Fruit fly (Drosophila melanogaster) whole organism, embryonic: ENCODE data around the gene CG31204.

ENCODE experiments used
- Atf3 ChIP-seq: fragments of 200-800 bp; sonication (Bioruptor generic); optimal IDR thresholded peaks from 3 replicates; lab custom pipeline; 2016; ENCODE audit warnings: missing biosample characterization, missing genetic modification characterization
- Atf6 ChIP-seq: fragments of 200-800 bp; sonication (Bioruptor generic); IDR thresholded peaks from 2 replicates; pipeline ENCODE4 v1.3.6; 2022; ENCODE audit warnings: missing biosample characterization, missing genetic modification characterization
- BtbVII ChIP-seq: fragments of 200-800 bp; sonication (Bioruptor generic); optimal IDR thresholded peaks from 3 replicates; lab custom pipeline; 2017; ENCODE audit warnings: missing biosample characterization, mild to moderate bottlenecking, missing genetic modification characterization
- CG10462 ChIP-seq: fragments of 200-800 bp; sonication (Bioruptor generic); optimal IDR thresholded peaks from 2 replicates; lab custom pipeline; 2016; ENCODE audit warnings: missing biosample characterization, missing genetic modification characterization
- CG10565 ChIP-seq: fragments of 200-800 bp; sonication (Bioruptor generic); optimal IDR thresholded peaks from 3 replicates; lab custom pipeline; 2016; ENCODE audit warnings: missing biosample characterization, mild to moderate bottlenecking, missing genetic modification characterization
- CG11723 ChIP-seq: fragments of 200-800 bp; sonication (Bioruptor generic); optimal IDR thresholded peaks from 2 replicates; lab custom pipeline; 2017; ENCODE audit warnings: missing biosample characterization, mild to moderate bottlenecking, missing genetic modification characterization
- CG14710 ChIP-seq: fragments of 200-800 bp; sonication (Bioruptor generic); optimal IDR thresholded peaks from 3 replicates; lab custom pipeline; 2019; ENCODE audit warnings: missing biosample characterization, mild to moderate bottlenecking, missing genetic modification characterization, moderate library complexity
- CG14965 ChIP-seq: fragments of 200-800 bp; sonication (Bioruptor generic); optimal IDR thresholded peaks from 2 replicates; lab custom pipeline; 2016; ENCODE audit warnings: missing biosample characterization, missing genetic modification characterization, borderline replicate concordance
- CG15269 ChIP-seq: fragments of 200-800 bp; sonication (Bioruptor generic); optimal IDR thresholded peaks from 2 replicates; lab custom pipeline; 2018; ENCODE audit warnings: missing biosample characterization, mild to moderate bottlenecking, missing genetic modification characterization, moderate library complexity
- CG15601 ChIP-seq: fragments of 200-800 bp; sonication (Bioruptor generic); optimal IDR thresholded peaks from 3 replicates; lab custom pipeline; 2019; ENCODE audit warnings: missing biosample characterization, mild to moderate bottlenecking, missing genetic modification characterization, moderate library complexity
- CG1603 ChIP-seq: fragments of 200-800 bp; sonication (Bioruptor generic); optimal IDR thresholded peaks from 2 replicates; lab custom pipeline; 2019; ENCODE audit warnings: missing biosample characterization, mild to moderate bottlenecking, missing genetic modification characterization, moderate library complexity
- CG17186 ChIP-seq: fragments of 200-800 bp; sonication (Bioruptor generic); optimal IDR thresholded peaks from 3 replicates; lab custom pipeline; 2017; ENCODE audit warnings: missing biosample characterization, missing genetic modification reagents, missing genetic modification characterization
- CG17829 ChIP-seq: fragments of 200-800 bp; optimal IDR thresholded peaks from 2 replicates; lab custom pipeline; 2019; ENCODE audit warnings: missing biosample characterization, mild to moderate bottlenecking, missing genetic modification characterization, moderate library complexity
- CG2116 ChIP-seq: fragments of 200-800 bp; sonication (Bioruptor generic); optimal IDR thresholded peaks from 3 replicates; lab custom pipeline; 2018; ENCODE audit warnings: missing biosample characterization, mild to moderate bottlenecking, missing genetic modification characterization
- CG34224 ChIP-seq: fragments of 200-800 bp; sonication (Bioruptor generic); IDR thresholded peaks from 3 replicates; pipeline ENCODE4 v1.3.6; 2022; ENCODE audit warnings: missing biosample characterization, missing genetic modification characterization; ENCODE audit not compliant: partially characterized antibody
- CG34422 ChIP-seq: fragments of 200-800 bp; sonication (Bioruptor generic); IDR thresholded peaks from 3 replicates; pipeline ENCODE4 v1.3.6; 2022; ENCODE audit warnings: missing biosample characterization, missing genetic modification characterization
- CG7786 ChIP-seq: fragments of 200-800 bp; sonication (Bioruptor generic); optimal IDR thresholded peaks from 2 replicates; lab custom pipeline; 2016; ENCODE audit warnings: missing biosample characterization, missing genetic modification characterization
- CG8765 ChIP-seq: fragments of 200-800 bp; sonication (Bioruptor generic); IDR thresholded peaks from 2 replicates; pipeline ENCODE4 v1.3.6; 2022; ENCODE audit warnings: missing biosample characterization, missing genetic modification characterization
- CG9609 ChIP-seq: fragments of 200-800 bp; sonication (Bioruptor generic); optimal IDR thresholded peaks from 3 replicates; lab custom pipeline; 2016; ENCODE audit warnings: missing biosample characterization, missing genetic modification characterization
- CG9817 ChIP-seq: fragments of 200-800 bp; sonication (Bioruptor generic); optimal IDR thresholded peaks from 2 replicates; lab custom pipeline; 2018; ENCODE audit warnings: missing biosample characterization, mild to moderate bottlenecking, missing genetic modification characterization, moderate library complexity
- H2.0 ChIP-seq: fragments of 200-800 bp; sonication (Bioruptor generic); IDR thresholded peaks from 2 replicates; pipeline ENCODE4 v1.3.6; 2022; ENCODE audit warnings: missing biosample characterization, missing genetic modification characterization
- Hr3 ChIP-seq: fragments of 200-800 bp; sonication (Bioruptor generic); optimal IDR thresholded peaks from 3 replicates; lab custom pipeline; 2016; ENCODE audit warnings: missing biosample characterization, missing genetic modification characterization
- Hsf ChIP-seq: fragments of 200-800 bp; sonication (Bioruptor generic); optimal IDR thresholded peaks from 3 replicates; lab custom pipeline; 2016; ENCODE audit warnings: missing biosample characterization, missing genetic modification characterization
- Lhr ChIP-seq: fragments of 200-800 bp; sonication (Bioruptor generic); optimal IDR thresholded peaks from 3 replicates; lab custom pipeline; 2017; ENCODE audit warnings: mild to moderate bottlenecking, missing biosample characterization, missing genetic modification reagents, missing genetic modification characterization
- Mes4 ChIP-seq: fragments of 200-800 bp; sonication (Bioruptor generic); optimal IDR thresholded peaks from 2 replicates; lab custom pipeline; 2016; ENCODE audit warnings: missing biosample characterization, missing genetic modification characterization
- Nf-YB ChIP-seq: fragments of 200-800 bp; sonication (Bioruptor generic); optimal IDR thresholded peaks from 3 replicates; lab custom pipeline; 2019; ENCODE audit warnings: missing biosample characterization, mild to moderate bottlenecking, missing genetic modification characterization, moderate library complexity
- Nf-YC ChIP-seq: fragments of 200-800 bp; optimal IDR thresholded peaks from 3 replicates; lab custom pipeline; 2019; ENCODE audit warnings: missing biosample characterization, mild to moderate bottlenecking, missing genetic modification characterization, moderate library complexity
- Opbp ChIP-seq: fragments of 200-800 bp; sonication (Bioruptor generic); IDR thresholded peaks from 3 replicates; pipeline ENCODE4 v1.3.6; 2022; ENCODE audit warnings: missing biosample characterization, missing genetic modification characterization; ENCODE audit not compliant: partially characterized antibody
- Usf ChIP-seq: fragments of 200-800 bp; sonication (Bioruptor generic); optimal IDR thresholded peaks from 2 replicates; lab custom pipeline; 2017; ENCODE audit warnings: missing genotype, missing biosample characterization, missing genetic modification characterization
- btn ChIP-seq: fragments of 200-800 bp; sonication (Bioruptor generic); optimal IDR thresholded peaks from 2 replicates; lab custom pipeline; 2016; ENCODE audit warnings: missing biosample characterization, missing genetic modification characterization
- da ChIP-seq: fragments of 200-800 bp; sonication (Bioruptor generic); optimal IDR thresholded peaks from 2 replicates; lab custom pipeline; 2016; ENCODE audit warnings: missing biosample characterization, missing genetic modification characterization
- dmrt11E ChIP-seq: fragments of 200-800 bp; sonication (Bioruptor generic); optimal IDR thresholded peaks from 3 replicates; lab custom pipeline; 2018; ENCODE audit warnings: missing biosample characterization, mild to moderate bottlenecking, missing genetic modification characterization, moderate library complexity
- en ChIP-seq: fragments of 200-800 bp; sonication (Bioruptor generic); optimal IDR thresholded peaks from 2 replicates; lab custom pipeline; 2016; ENCODE audit warnings: missing biosample characterization, missing genetic modification characterization
- fd3F ChIP-seq: fragments of 200-800 bp; sonication (Bioruptor generic); optimal IDR thresholded peaks from 2 replicates; lab custom pipeline; 2018; ENCODE audit warnings: missing biosample characterization, mild to moderate bottlenecking, missing genetic modification characterization, moderate library complexity
- fru ChIP-seq: fragments of >200 bp; optimal IDR thresholded peaks from 2 replicates; lab custom pipeline; 2017
- ham ChIP-seq: fragments of 200-800 bp; sonication (Bioruptor generic); IDR thresholded peaks from 2 replicates; pipeline ENCODE4 v1.3.6; 2022; ENCODE audit warnings: missing biosample characterization, missing genetic modification characterization
- hth ChIP-seq: fragments of >200 bp; optimal IDR thresholded peaks from 2 replicates; lab custom pipeline; 2017; ENCODE audit warnings: inconsistent platforms
- odd ChIP-seq: fragments of 200-800 bp; sonication (Bioruptor generic); optimal IDR thresholded peaks from 2 replicates; lab custom pipeline; 2017; ENCODE audit warnings: missing biosample characterization, mild to moderate bottlenecking, missing genetic modification characterization
- onecut ChIP-seq: fragments of 200-800 bp; sonication (Bioruptor generic); IDR thresholded peaks from 2 replicates; pipeline ENCODE4 v1.3.6; 2022; ENCODE audit warnings: missing biosample characterization, missing genetic modification characterization
- otp ChIP-seq: fragments of 200-800 bp; sonication (Bioruptor generic); IDR thresholded peaks from 3 replicates; pipeline ENCODE4, ENCODE4 v1.3.6; 2022; ENCODE audit warnings: missing biosample characterization, missing genetic modification characterization
- p53 ChIP-seq: fragments of 200-800 bp; sonication (Bioruptor generic); optimal IDR thresholded peaks from 2 replicates; lab custom pipeline; 2016; ENCODE audit warnings: missing biosample characterization, missing genetic modification characterization
- pan ChIP-seq, 4 experiments: fragments of >200 bp in 3 of 4; fragments of 200-800 bp in 1 of 4; sonication (Bioruptor generic) in 1 of 4; optimal IDR thresholded peaks in 3 of 4; IDR thresholded peaks in 1 of 4; 2 replicates each; pipeline versions ENCODE4 v1.3.6 to Lab custom; 2017 to 2022; ENCODE audit warnings: missing biosample characterization in 2 of 4, missing genetic modification characterization in 2 of 4, mixed read lengths in 1 of 4
- slp2 ChIP-seq: fragments of 200-800 bp; sonication (Bioruptor generic); optimal IDR thresholded peaks from 2 replicates; lab custom pipeline; 2016; ENCODE audit warnings: missing biosample characterization, missing genetic modification characterization
- ssp ChIP-seq: fragments of 200-800 bp; sonication (Bioruptor generic); IDR thresholded peaks from 2 replicates; pipeline ENCODE4 v1.3.6; 2022; ENCODE audit warnings: missing biosample characterization, missing genetic modification characterization
- tin ChIP-seq: fragments of 200-800 bp; sonication (Bioruptor generic); optimal IDR thresholded peaks from 3 replicates; lab custom pipeline; 2016; ENCODE audit warnings: missing biosample characterization, missing genetic modification characterization
- tll ChIP-seq, 2 experiments: fragments of 200-800 bp in 1 of 2; fragments of >200 bp in 1 of 2; sonication (Bioruptor generic) in 1 of 2; optimal IDR thresholded peaks; 2 replicates each; lab custom pipeline; 2017 to 2019; ENCODE audit warnings: missing biosample characterization in 2 of 2, missing genetic modification characterization in 2 of 2, mild to moderate bottlenecking in 1 of 2, moderate library complexity in 1 of 2
- tna ChIP-seq: fragments of 200-800 bp; sonication (Bioruptor generic); IDR thresholded peaks from 2 replicates; pipeline ENCODE4 v1.3.6; 2022; ENCODE audit warnings: missing biosample characterization, missing genetic modification characterization; ENCODE audit not compliant: partially characterized antibody
- tup ChIP-seq: fragments of 200-800 bp; sonication (Bioruptor generic); optimal IDR thresholded peaks from 2 replicates; lab custom pipeline; 2016; ENCODE audit warnings: missing biosample characterization, mild to moderate bottlenecking, missing genetic modification characterization, moderate library complexity
- vfl ChIP-seq: fragments of 200-800 bp; sonication (Bioruptor generic); optimal IDR thresholded peaks from 2 replicates; lab custom pipeline; 2016; ENCODE audit warnings: missing biosample characterization, missing genetic modification characterization
- wdn ChIP-seq: fragments of 200-800 bp; sonication (Bioruptor generic); IDR thresholded peaks from 2 replicates; pipeline ENCODE4 v1.3.6; 2022; ENCODE audit warnings: missing biosample characterization, missing genetic modification characterization

The CG31204 gene

DNA sequence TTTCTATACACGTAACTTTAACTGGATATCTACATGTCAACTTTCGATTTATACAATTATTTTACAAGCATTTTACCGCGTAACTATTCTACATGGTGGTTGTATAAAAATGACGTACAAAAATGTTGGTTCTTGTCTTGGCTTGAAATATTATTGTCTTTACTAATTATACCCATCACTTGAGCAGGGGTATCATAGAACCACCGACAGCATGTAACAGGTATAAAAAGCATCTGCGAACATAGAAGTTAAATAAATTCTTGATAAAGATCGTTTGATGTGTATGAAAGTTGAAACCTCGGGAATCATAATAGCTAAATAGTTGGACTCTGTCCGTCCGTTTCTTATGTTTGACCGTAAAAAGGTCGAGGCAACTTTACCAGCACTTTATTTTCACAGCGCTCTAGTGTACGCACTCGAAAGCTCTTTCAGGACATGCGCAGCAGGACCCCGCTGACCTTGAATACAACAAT, 12.1 kb downstream of the CG31204 start (continued):
- TF ChIP-seq slp2 (GFP tag; lab: Kevin White, UChicago), result peak; percentile 42
- peak; percentile 20 for TF ChIP-seq CG15601 (tag; lab: Kevin White, UChicago)
- TF ChIP-seq CG8765, result 0 out of 2 replicates have a peak, but pooled peaks have one; percentile 9
- no peak for TF ChIP-seq CG14965 (GFP tag; lab: Kevin White, UChicago)
- peak; percentile 43 for TF ChIP-seq Atf3 (GFP tag; lab: Kevin White, UChicago)
- TF ChIP-seq fd3F (GFP tag; lab: Kevin White, UChicago), result peak; percentile 12
- no peak for TF ChIP-seq CG2116 (GFP tag; lab: Kevin White, UChicago)
- peak; percentile 55; the same call in 1 of the 2 replicates for TF ChIP-seq Atf6 (GFP tag; lab: Robert Waterston, UW)
- no peak for TF ChIP-seq fru (lab: Kevin White, UChicago)
- no peak for TF ChIP-seq vfl (GFP tag; lab: Kevin White, UChicago)
- TF ChIP-seq otp (GFP tag; lab: Robert Waterston, UW), result peak; percentile 49; the same call in 1 of the 3 replicates
- no peak for TF ChIP-seq Nf-YB (GFP tag; lab: Kevin White, UChicago)
- no peak for TF ChIP-seq CG34422 (GFP tag; lab: Robert Waterston, UW)
- no peak for TF ChIP-seq tll (GFP tag; optimal IDR thresholded peaks at IDR 0.05; lab: Kevin White, UChicago)
- no peak for TF ChIP-seq Usf
- peak; percentile 4 for TF ChIP-seq CG17829 (tag; lab: Kevin White, UChicago)
- peak; percentile 61 for TF ChIP-seq H2.0 (GFP tag; lab: Robert Waterston, UW)
- TF ChIP-seq onecut (GFP tag; lab: Robert Waterston, UW), result no peak
- no peak for TF ChIP-seq CG10462 (GFP tag; lab: Kevin White, UChicago)
- no peak for TF ChIP-seq tup (GFP tag; lab: Kevin White, UChicago)
- peak; percentile 22 for TF ChIP-seq CG14710
- TF ChIP-seq CG10565 (GFP tag; lab: Kevin White, UChicago), result no peak
- TF ChIP-seq hth, result no peak
- peak; percentile 50; the same call in 1 of the 2 replicates for TF ChIP-seq wdn (GFP tag; lab: Robert Waterston, UW)
- TF ChIP-seq CG34224 (GFP tag; lab: Robert Waterston, UW), result no peak
- TF ChIP-seq ham (GFP tag; lab: Robert Waterston, UW), result no peak
- TF ChIP-seq BtbVII (GFP tag; lab: Kevin White, UChicago), result no peak
- no peak for TF ChIP-seq CG11723
- TF ChIP-seq Nf-YC (tag; lab: Kevin White, UChicago), result no peak
- peak; percentile 73 for TF ChIP-seq CG7786 (GFP tag; lab: Kevin White, UChicago)
- no peak for TF ChIP-seq p53 (GFP tag; lab: Kevin White, UChicago)
- TF ChIP-seq pan (optimal IDR thresholded peaks at IDR 0.05; lab: Kevin White, UChicago), result no peak
- TF ChIP-seq pan (GFP tag; optimal IDR thresholded peaks at IDR 0.05 in 1 of 2, IDR thresholded peaks at IDR 0.05 in 1 of 2), result peak in 1 of 2 experiments; percentile 66
- no peak for TF ChIP-seq tna
- TF ChIP-seq tin (GFP tag; lab: Kevin White, UChicago), result no peak
- TF ChIP-seq Mes4 (GFP tag; lab: Kevin White, UChicago), result no peak
- peak; percentile 58 for TF ChIP-seq Lhr
- no peak for TF ChIP-seq CG17186 (GFP tag; lab: Kevin White, UChicago)
- TF ChIP-seq CG1603 (tag; lab: Kevin White, UChicago), result peak; percentile 77
- no peak for TF ChIP-seq en (GFP tag; lab: Kevin White, UChicago)
- TF ChIP-seq Hsf (GFP tag; lab: Kevin White, UChicago), result peak; percentile 16
- no peak for TF ChIP-seq ssp (GFP tag; lab: Robert Waterston, UW)
- peak; percentile 47 for TF ChIP-seq Hr3 (GFP tag; lab: Kevin White, UChicago)
- no peak for TF ChIP-seq btn (GFP tag; lab: Kevin White, UChicago)
- TF ChIP-seq CG9817 (tag; lab: Kevin White, UChicago), result peak; percentile 55
- TF ChIP-seq Opbp (GFP tag; lab: Robert Waterston, UW), result peak; percentile 56; the same call in 2 of the 3 replicates
- peak; percentile 73 for TF ChIP-seq CG9609 (GFP tag; lab: Kevin White, UChicago)
- TF ChIP-seq dmrt11E, result peak; percentile 9
- no peak for TF ChIP-seq da
- peak; percentile 4 for TF ChIP-seq odd (GFP tag; lab: Kevin White, UChicago)
- TF ChIP-seq CG15269 (tag; lab: Kevin White, UChicago), result peak; percentile 55
